Fruit fly (Drosophila melanogaster): ENCODE measurements around the gene CG7878.

Gene CG7878

dm6 chr3R:8112880-8113832 lies 9.4 kb upstream of the CG7878 start (continued):
- TF ChIP-seq Lpt (GFP tag; optimal IDR thresholded peaks at IDR 0.05) (peak; percentile 75), cyc (GFP tag; optimal IDR thresholded peaks at IDR 0.05) (peak; percentile 86), Hr4 (GFP tag; optimal IDR thresholded peaks at IDR 0.05) (peak; percentile 91), CG11762 (GFP tag; optimal IDR thresholded peaks at IDR 0.05; ENCODE audit: insufficient read depth) (peak; percentile 86), pdm3 (GFP tag; optimal IDR thresholded peaks at IDR 0.05) (peak; percentile 93), lz (GFP tag; optimal IDR thresholded peaks at IDR 0.05) (peak; percentile 90), Ets21C (GFP tag; optimal IDR thresholded peaks at IDR 0.05) (peak; percentile 87), Gug (GFP tag; IDR thresholded peaks at IDR 0.05) (peak; percentile 55; the same call in 1 of the 2 replicates), CG7368 (GFP tag; optimal IDR thresholded peaks at IDR 0.05) (peak; percentile 87), svp (GFP tag) (peak; percentile 93), CG1621 (tag; optimal IDR thresholded peaks at IDR 0.05) (peak; percentile 90), Eip93F (GFP tag; optimal IDR thresholded peaks at IDR 0.05) (no peak), CG6792 (GFP tag; optimal IDR thresholded peaks at IDR 0.05) (peak; percentile 90), Smox (GFP tag; optimal IDR thresholded peaks at IDR 0.05) (peak; percentile 87), CG6854 (GFP tag; optimal IDR thresholded peaks at IDR 0.05) (peak; percentile 41), dac (GFP tag; optimal IDR thresholded peaks at IDR 0.05) (peak; percentile 86), CG16779 (tag; optimal IDR thresholded peaks at IDR 0.05) (peak; percentile 89), CG15336 (GFP tag; IDR thresholded peaks at IDR 0.05) (peak; percentile 89), CG31627 (GFP tag; optimal IDR thresholded peaks at IDR 0.05) (peak; percentile 89), Hr38 (GFP tag; optimal IDR thresholded peaks at IDR 0.05) (no peak), CG6808 (GFP tag; optimal IDR thresholded peaks at IDR 0.05) (peak; percentile 96), CG11294 (GFP tag; IDR thresholded peaks at IDR 0.05) (peak; percentile 72), CG34406 (GFP tag; optimal IDR thresholded peaks at IDR 0.05) (peak; percentile 90), CG8119 (GFP tag; IDR thresholded peaks at IDR 0.05) (peak; percentile 92)

- TF ChIP-seq CG8632 (GFP tag; optimal IDR thresholded peaks at IDR 0.05) (peak; percentile 94), CG10669 (GFP tag; optimal IDR thresholded peaks at IDR 0.05) (peak; percentile 94), Sox15 (GFP tag; optimal IDR thresholded peaks at IDR 0.05) (peak; percentile 89), CG6276 (GFP tag; optimal IDR thresholded peaks at IDR 0.05) (peak; percentile 65), CG6808 (GFP tag; optimal IDR thresholded peaks at IDR 0.05) (peak; percentile 85), Hr4 (GFP tag; optimal IDR thresholded peaks at IDR 0.05) (peak; percentile 78), Ets21C (GFP tag; optimal IDR thresholded peaks at IDR 0.05) (peak; percentile 92), acj6 (GFP tag; optimal IDR thresholded peaks at IDR 0.05) (peak; percentile 91), CG11902 (GFP tag; optimal IDR thresholded peaks at IDR 0.05) (peak; percentile 90), CG34406 (GFP tag; optimal IDR thresholded peaks at IDR 0.05) (peak; percentile 95), Met (GFP tag; optimal IDR thresholded peaks at IDR 0.05) (peak; percentile 97), CG4318 (GFP tag; optimal IDR thresholded peaks at IDR 0.05) (peak; percentile 71), Eip78C (GFP tag) (peak; percentile 98), CG8319 (GFP tag; optimal IDR thresholded peaks at IDR 0.05) (peak; percentile 90), fd59A (GFP tag; optimal IDR thresholded peaks at IDR 0.05) (peak; percentile 89), dac (GFP tag; optimal IDR thresholded peaks at IDR 0.05) (peak; percentile 34), lz (GFP tag; optimal IDR thresholded peaks at IDR 0.05) (peak; percentile 95), Smox (GFP tag; optimal IDR thresholded peaks at IDR 0.05) (peak; percentile 94), CG8119 (GFP tag; IDR thresholded peaks at IDR 0.05) (peak; percentile 84), net (GFP tag; optimal IDR thresholded peaks at IDR 0.05) (peak; percentile 92), CG6854 (GFP tag; optimal IDR thresholded peaks at IDR 0.05) (peak; percentile 79), Sox14 (GFP tag; optimal IDR thresholded peaks at IDR 0.05) (peak; percentile 97), CG7368 (GFP tag; optimal IDR thresholded peaks at IDR 0.05) (peak; percentile 87), CG3919 (GFP tag; optimal IDR thresholded peaks at IDR 0.05) (peak; percentile 93), Ets96B (tag; optimal IDR thresholded peaks at IDR 0.05) (peak; percentile 94), esn (GFP tag; optimal IDR thresholded peaks at IDR 0.05) (peak; percentile 96), cyc (GFP tag; optimal IDR thresholded peaks at IDR 0.05) (peak; percentile 95), fkh (GFP tag; optimal IDR thresholded peaks at IDR 0.05) (peak; percentile 76), vri (GFP tag; optimal IDR thresholded peaks at IDR 0.05) (peak; percentile 94), CG6792 (GFP tag; optimal IDR thresholded peaks at IDR 0.05) (peak; percentile 94), CG11294 (GFP tag; IDR thresholded peaks at IDR 0.05) (peak; percentile 64; the same call in 1 of the 2 replicates), Hr38 (GFP tag; optimal IDR thresholded peaks at IDR 0.05) (no peak), CG11762 (GFP tag; optimal IDR thresholded peaks at IDR 0.05; ENCODE audit: insufficient read depth) (peak; percentile 79), svp (GFP tag) (peak; percentile 98), dsx (GFP tag; optimal IDR thresholded peaks at IDR 0.05; ENCODE audit: poor library complexity, severe bottlenecking) (peak; percentile 91)
Observed at dm6 chr3R:8113833-8114673, 8.5 kb upstream of the CG7878 start.
